Fruit fly (Drosophila melanogaster) whole organism, embryonic: Measurements from ENCODE around the gene CG32176.
A peak's percentile ranks its signal among the peaks of the same experiment; 100 is the strongest.

Experiments used
- Atf3 ChIP-seq: fragments of 200-800 bp; sonication (Bioruptor generic); optimal IDR thresholded peaks from 3 replicates; lab custom pipeline; 2016; ENCODE audit warnings: missing biosample characterization, missing genetic modification characterization
- BEAF-32 ChIP-seq: fragments of 200-800 bp; sonication (Bioruptor generic); optimal IDR thresholded peaks from 3 replicates; lab custom pipeline; 2017; ENCODE audit warnings: missing biosample characterization, missing genetic modification characterization, mild to moderate bottlenecking, moderate library complexity, missing genetic modification reagents
- CG10209 ChIP-seq: fragments of 200-800 bp; sonication (Bioruptor generic); optimal IDR thresholded peaks from 3 replicates; lab custom pipeline; 2017; ENCODE audit warnings: missing biosample characterization, mild to moderate bottlenecking, missing genetic modification characterization, missing genetic modification reagents
- CG1024 ChIP-seq: fragments of 200-800 bp; sonication (Bioruptor generic); IDR thresholded peaks from 2 replicates; pipeline ENCODE4 v1.3.6; 2022; ENCODE audit warnings: missing biosample characterization, missing genetic modification characterization
- CG12071 ChIP-seq: fragments of 200-800 bp; sonication (Bioruptor generic); optimal IDR thresholded peaks from 3 replicates; lab custom pipeline; 2018; ENCODE audit warnings: missing biosample characterization, mild to moderate bottlenecking, missing genetic modification characterization
- CG13287 ChIP-seq: fragments of 200-800 bp; sonication (Bioruptor generic); IDR thresholded peaks from 2 replicates; pipeline ENCODE4 v1.3.6; 2022; ENCODE audit warnings: missing biosample characterization, missing genetic modification characterization; ENCODE audit not compliant: partially characterized antibody
- CG15011 ChIP-seq: fragments of 200-800 bp; sonication (Bioruptor generic); optimal IDR thresholded peaks from 3 replicates; lab custom pipeline; 2018; ENCODE audit warnings: missing biosample characterization, mild to moderate bottlenecking, missing genetic modification characterization
- CG15601 ChIP-seq: fragments of 200-800 bp; sonication (Bioruptor generic); optimal IDR thresholded peaks from 3 replicates; lab custom pipeline; 2019; ENCODE audit warnings: missing biosample characterization, mild to moderate bottlenecking, missing genetic modification characterization, moderate library complexity
- CG17385 ChIP-seq: fragments of 200-800 bp; sonication (Bioruptor generic); optimal IDR thresholded peaks from 3 replicates; lab custom pipeline; 2018; ENCODE audit warnings: missing biosample characterization, mild to moderate bottlenecking, missing genetic modification characterization
- CG18764 ChIP-seq: fragments of 200-800 bp; sonication (Bioruptor generic); optimal IDR thresholded peaks from 3 replicates; lab custom pipeline; 2016; ENCODE audit warnings: missing biosample characterization, missing genetic modification characterization
- CG2199 ChIP-seq: fragments of 200-800 bp; sonication (Bioruptor generic); IDR thresholded peaks from 3 replicates; pipeline ENCODE4 v1.3.6; 2022; ENCODE audit warnings: missing biosample characterization, missing genetic modification characterization
- CG31365 ChIP-seq: fragments of 200-800 bp; sonication (Bioruptor generic); optimal IDR thresholded peaks from 2 replicates; lab custom pipeline; 2018; ENCODE audit warnings: missing biosample characterization, mild to moderate bottlenecking, missing genetic modification characterization
- CG31441 ChIP-seq: fragments of 200-800 bp; sonication (Bioruptor generic); IDR thresholded peaks from 2 replicates; pipeline ENCODE4 v1.3.6; 2022; ENCODE audit warnings: missing biosample characterization, missing genetic modification characterization
- CG6683 ChIP-seq: fragments of 200-800 bp; sonication (Bioruptor generic); optimal IDR thresholded peaks from 2 replicates; lab custom pipeline; 2017; ENCODE audit warnings: missing biosample characterization, mild to moderate bottlenecking, missing genetic modification characterization, missing genetic modification reagents
- CG6791 ChIP-seq: fragments of 200-800 bp; sonication (Bioruptor generic); IDR thresholded peaks from 3 replicates; pipeline ENCODE4 v1.3.6; 2022; ENCODE audit warnings: missing biosample characterization, missing genetic modification characterization; ENCODE audit not compliant: partially characterized antibody
- CG7556 ChIP-seq: fragments of 200-800 bp; sonication (Bioruptor generic); optimal IDR thresholded peaks from 2 replicates; lab custom pipeline; 2017; ENCODE audit warnings: missing biosample characterization, mild to moderate bottlenecking, missing genetic modification characterization
- Chrac-16 ChIP-seq: fragments of 200-800 bp; sonication (Bioruptor generic); optimal IDR thresholded peaks from 3 replicates; lab custom pipeline; 2016; ENCODE audit warnings: missing biosample characterization, missing genetic modification characterization
- Dll ChIP-seq: fragments of 200-800 bp; sonication (Bioruptor generic); IDR thresholded peaks from 4 replicates; pipeline ENCODE4 v1.3.6; 2022; ENCODE audit warnings: missing biosample characterization, missing genetic modification characterization; ENCODE audit not compliant: partially characterized antibody
- Elba2 ChIP-seq: fragments of 200-800 bp; sonication (Bioruptor generic); optimal IDR thresholded peaks from 3 replicates; lab custom pipeline; 2016; ENCODE audit warnings: missing biosample characterization, missing genetic modification characterization
- HLH4C ChIP-seq: fragments of 200-800 bp; sonication (Bioruptor generic); IDR thresholded peaks from 3 replicates; pipeline ENCODE4 v1.3.6; 2022; ENCODE audit warnings: missing biosample characterization, missing genetic modification characterization; ENCODE audit not compliant: partially characterized antibody
- Hand ChIP-seq: fragments of 200-800 bp; sonication (Bioruptor generic); optimal IDR thresholded peaks from 2 replicates; lab custom pipeline; 2017; ENCODE audit warnings: mild to moderate bottlenecking, missing biosample characterization, missing genetic modification reagents, missing genetic modification characterization
- Optix ChIP-seq: fragments of 200-800 bp; sonication (Bioruptor generic); IDR thresholded peaks from 3 replicates; pipeline ENCODE4 v1.3.6; 2022; ENCODE audit warnings: missing biosample characterization, missing genetic modification characterization
- PHDP ChIP-seq: fragments of 200-800 bp; sonication (Bioruptor generic); optimal IDR thresholded peaks from 3 replicates; lab custom pipeline; 2018; ENCODE audit warnings: missing biosample characterization, mild to moderate bottlenecking, missing genetic modification characterization, moderate library complexity
- Scr ChIP-seq: fragments of 200-800 bp; sonication (Bioruptor generic); IDR thresholded peaks from 2 replicates; pipeline ENCODE4 v1.3.6; 2022; ENCODE audit warnings: missing biosample characterization, missing genetic modification characterization; ENCODE audit not compliant: partially characterized antibody
- Side ChIP-seq: fragments of 200-800 bp; sonication (Bioruptor generic); optimal IDR thresholded peaks from 2 replicates; lab custom pipeline; 2016; ENCODE audit warnings: missing biosample characterization, missing genetic modification characterization
- Sox100B ChIP-seq: fragments of 200-800 bp; sonication (Bioruptor generic); optimal IDR thresholded peaks from 3 replicates; lab custom pipeline; 2018; ENCODE audit warnings: missing biosample characterization, mild to moderate bottlenecking, missing genetic modification characterization
- Sry-δ ChIP-seq: fragments of 200-800 bp; sonication (Bioruptor generic); optimal IDR thresholded peaks from 2 replicates; lab custom pipeline; 2016; ENCODE audit warnings: missing biosample characterization, missing genetic modification characterization
- amos ChIP-seq: fragments of 200-800 bp; sonication (Bioruptor generic); IDR thresholded peaks from 2 replicates; pipeline ENCODE4 v1.3.6; 2022; ENCODE audit warnings: missing biosample characterization, missing genetic modification characterization; ENCODE audit not compliant: partially characterized antibody
- chinmo ChIP-seq: fragments of 200-800 bp; sonication (Bioruptor generic); IDR thresholded peaks from 4 replicates; pipeline ENCODE4 v1.3.6; 2022; ENCODE audit warnings: missing biosample characterization, missing genetic modification characterization; ENCODE audit not compliant: partially characterized antibody
- crol ChIP-seq: fragments of 200-800 bp; sonication (Bioruptor generic); IDR thresholded peaks from 2 replicates; pipeline ENCODE4 v1.3.6; 2022; ENCODE audit warnings: missing biosample characterization, missing genetic modification characterization
- dmrt99B ChIP-seq: fragments of 200-800 bp; sonication (Bioruptor generic); optimal IDR thresholded peaks from 2 replicates; lab custom pipeline; 2018; ENCODE audit warnings: missing biosample characterization, mild to moderate bottlenecking, missing genetic modification characterization, moderate library complexity
- en ChIP-seq: fragments of 200-800 bp; sonication (Bioruptor generic); optimal IDR thresholded peaks from 2 replicates; lab custom pipeline; 2016; ENCODE audit warnings: missing biosample characterization, missing genetic modification characterization
- hb ChIP-seq: fragments of 200-800 bp; sonication (Bioruptor generic); IDR thresholded peaks from 3 replicates; pipeline ENCODE4 v1.3.6; 2022; ENCODE audit warnings: missing biosample characterization, missing genetic modification characterization; ENCODE audit not compliant: partially characterized antibody
- nau ChIP-seq: fragments of 200-800 bp; sonication (Bioruptor generic); optimal IDR thresholded peaks from 3 replicates; lab custom pipeline; 2017; ENCODE audit warnings: missing biosample characterization, mild to moderate bottlenecking, missing genetic modification characterization, missing genetic modification reagents
- nmo ChIP-seq: fragments of 200-800 bp; sonication (Bioruptor generic); optimal IDR thresholded peaks from 2 replicates; lab custom pipeline; 2018; ENCODE audit warnings: missing biosample characterization, mild to moderate bottlenecking, missing genetic modification characterization, moderate library complexity
- slbo ChIP-seq: fragments of 200-800 bp; sonication (Bioruptor generic); IDR thresholded peaks from 2 replicates; pipeline ENCODE4 v1.3.6; 2022; ENCODE audit warnings: missing biosample characterization, missing genetic modification characterization
- unc-4 ChIP-seq: fragments of 200-800 bp; sonication (Bioruptor generic); IDR thresholded peaks from 2 replicates; pipeline ENCODE4 v1.3.6; 2022; ENCODE audit warnings: missing biosample characterization, missing genetic modification characterization; ENCODE audit not compliant: partially characterized antibody
- zen ChIP-seq: fragments of 200-800 bp; sonication (Bioruptor generic); optimal IDR thresholded peaks from 3 replicates; lab custom pipeline; 2018; ENCODE audit warnings: missing biosample characterization, mild to moderate bottlenecking, missing genetic modification characterization, moderate library complexity
- zfh2 ChIP-seq: fragments of 200-800 bp; sonication (Bioruptor generic); optimal IDR thresholded peaks from 2 replicates; lab custom pipeline; 2016; ENCODE audit warnings: missing biosample characterization, missing genetic modification characterization

Gene CG32176

DNA sequence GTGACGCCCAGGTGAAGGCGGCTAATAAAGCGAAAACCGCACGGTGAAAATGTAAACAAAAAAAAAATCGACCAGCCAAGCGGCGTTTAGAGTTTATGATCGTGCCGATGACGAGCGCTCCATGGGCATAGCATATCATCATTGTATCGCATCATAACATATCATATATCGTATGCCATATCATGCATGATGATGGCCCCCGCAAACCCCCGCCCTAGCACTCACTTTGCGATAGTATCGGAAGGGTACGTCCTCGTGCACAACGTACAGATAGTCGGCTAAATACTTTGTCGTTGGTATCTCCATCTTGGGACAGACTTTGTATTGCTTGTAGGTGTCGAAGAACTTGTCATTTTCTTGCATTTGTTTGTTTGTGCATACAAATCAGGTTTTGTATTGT lies 30.4 kb upstream of the CG32176 start:
- peak; percentile 54 for TF ChIP-seq Scr (GFP tag; lab: Robert Waterston, UW)
- TF ChIP-seq BEAF-32 (GFP tag; lab: Kevin White, UChicago), result peak; percentile 35
- TF ChIP-seq nau (GFP tag; lab: Kevin White, UChicago), result no peak
- no peak for TF ChIP-seq CG12071 (GFP tag; lab: Kevin White, UChicago)
- no peak for TF ChIP-seq dmrt99B
- TF ChIP-seq slbo (GFP tag; lab: Robert Waterston, UW), result no peak
- TF ChIP-seq Elba2 (GFP tag; lab: Kevin White, UChicago), result no peak
- TF ChIP-seq zfh2 (GFP tag; lab: Kevin White, UChicago), result no peak
- TF ChIP-seq PHDP (tag; lab: Kevin White, UChicago), result no peak
- no peak for TF ChIP-seq CG10209 (GFP tag; lab: Kevin White, UChicago)
- no peak for TF ChIP-seq Chrac-16 (GFP tag; lab: Kevin White, UChicago)
- TF ChIP-seq zen (tag; lab: Kevin White, UChicago), result no peak
- TF ChIP-seq Atf3 (GFP tag; lab: Kevin White, UChicago), result no peak
- no peak for TF ChIP-seq Sry-δ (GFP tag; lab: Kevin White, UChicago)
- peak; percentile 37; the same call in 1 of the 2 replicates for TF ChIP-seq CG13287 (GFP tag; lab: Robert Waterston, UW)
- TF ChIP-seq CG17385 (GFP tag; lab: Kevin White, UChicago), result no peak
- no peak for TF ChIP-seq Sox100B (GFP tag; lab: Kevin White, UChicago)
- TF ChIP-seq CG15011 (GFP tag; lab: Kevin White, UChicago), result no peak
- TF ChIP-seq chinmo (GFP tag; lab: Robert Waterston, UW), result 0 out of 4 replicates have a peak, but pooled peaks have one; percentile 47
- 0 out of 3 replicates have a peak, but pooled peaks have one; percentile 48 for TF ChIP-seq hb (GFP tag; lab: Robert Waterston, UW)
- no peak for TF ChIP-seq CG7556
- no peak for TF ChIP-seq nmo (GFP tag; lab: Kevin White, UChicago)
- TF ChIP-seq HLH4C (GFP tag; lab: Robert Waterston, UW), result peak; percentile 33; the same call in 1 of the 3 replicates
- no peak for TF ChIP-seq Side (GFP tag; lab: Kevin White, UChicago)
- no peak for TF ChIP-seq CG6683
- TF ChIP-seq amos (GFP tag; lab: Robert Waterston, UW), result peak; percentile 43; the same call in 1 of the 2 replicates
- TF ChIP-seq Optix (GFP tag; lab: Robert Waterston, UW), result no peak
- TF ChIP-seq Dll (GFP tag; lab: Robert Waterston, UW), result peak; percentile 54; the same call in 1 of the 4 replicates
- TF ChIP-seq en (GFP tag; lab: Kevin White, UChicago), result no peak
- peak; percentile 55 for TF ChIP-seq crol (GFP tag; lab: Robert Waterston, UW)
- no peak for TF ChIP-seq CG31365 (tag; lab: Kevin White, UChicago)
- no peak for TF ChIP-seq CG18764 (GFP tag; lab: Kevin White, UChicago)
- TF ChIP-seq CG2199 (GFP tag; lab: Robert Waterston, UW), result 0 out of 3 replicates have a peak, but pooled peaks have one; percentile 44
- no peak for TF ChIP-seq CG1024 (GFP tag; lab: Robert Waterston, UW)
- 0 out of 2 replicates have a peak, but pooled peaks have one; percentile 35 for TF ChIP-seq unc-4 (GFP tag; lab: Robert Waterston, UW)
- no peak for TF ChIP-seq Hand (GFP tag; lab: Kevin White, UChicago)
- TF ChIP-seq CG15601 (tag; lab: Kevin White, UChicago), result no peak
- no peak for TF ChIP-seq CG31441 (GFP tag; lab: Robert Waterston, UW)
- TF ChIP-seq CG6791 (GFP tag; lab: Robert Waterston, UW), result 0 out of 3 replicates have a peak, but pooled peaks have one; percentile 56
